Worm (Caenorhabditis elegans): ENCODE data around the gene F53C3.8.

DNA sequence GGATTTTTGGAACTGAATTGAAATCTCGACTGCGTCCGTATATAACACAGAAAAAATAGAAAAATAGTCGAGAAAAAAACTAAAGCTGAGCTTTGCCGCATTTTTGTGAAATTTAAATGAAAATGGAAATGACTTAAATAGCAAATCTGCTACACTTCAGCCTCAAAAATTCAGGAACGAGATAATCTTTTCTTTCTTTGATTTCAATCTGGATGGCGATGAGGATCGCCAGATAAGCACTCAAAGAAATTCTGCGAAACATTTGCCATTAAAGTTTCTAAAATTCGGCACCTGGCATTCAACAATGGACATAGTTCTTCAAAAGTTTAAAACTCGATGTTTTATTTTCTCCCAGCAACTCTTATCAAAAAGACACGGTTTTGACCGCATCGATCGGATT is 47.9 kb upstream of the F53C3.8 start, which contains the start of the genes C17A2.7 and C17A2.3:
- no peak for TF ChIP-seq ama-1 (optimal IDR thresholded peaks at IDR 0.05)
- TF ChIP-seq ceh-13 (GFP tag; optimal IDR thresholded peaks at IDR 0.05), result no peak
- TF ChIP-seq flt-1 (GFP tag; IDR thresholded peaks at IDR 0.05), result no peak
- TF ChIP-seq aly-1 (tag; optimal IDR thresholded peaks at IDR 0.05), result no peak
- TF ChIP-seq ceh-36 (tag; optimal IDR thresholded peaks at IDR 0.05), result no peak
- no peak for TF ChIP-seq tra-4 (tag; optimal IDR thresholded peaks at IDR 0.05)
- no peak for TF ChIP-seq pes-1 (GFP tag; IDR thresholded peaks at IDR 0.05)
- no peak for TF ChIP-seq tbx-11 (GFP tag; IDR thresholded peaks at IDR 0.05)

Data from whole organism, early embryonic.